Worm (Caenorhabditis elegans): ENCODE measurements around the gene C38H2.2.
A peak's percentile ranks its signal among the peaks of the same experiment; 100 is the strongest.

The C38H2.2 gene

DNA sequence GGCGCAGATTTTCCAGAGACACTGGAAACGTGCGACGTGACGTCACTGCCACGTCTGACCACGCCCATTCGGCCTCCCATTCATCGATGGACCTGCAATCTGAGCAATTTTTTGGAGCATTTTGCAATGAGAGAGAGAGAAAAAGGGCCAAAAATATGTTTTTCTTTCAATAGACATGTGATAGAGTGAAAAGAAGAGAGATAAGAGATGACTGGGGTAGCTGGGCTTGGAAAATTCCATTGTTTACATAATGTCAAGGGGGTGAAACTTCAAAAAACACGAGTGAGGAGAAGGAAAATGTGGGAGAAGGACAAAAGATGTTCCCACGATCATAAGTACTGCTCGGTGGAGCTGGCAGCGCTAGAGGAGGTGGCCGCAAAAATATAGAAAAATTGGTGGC lies 14.4 kb downstream of the C38H2.2 start, which contains the start of gene M03C11.1:
M03C11.1 (minus strand) TSS at position 101 of the 400 bp plus-strand sequence.
- TF ChIP-seq C34F6.9 (tag; optimal IDR thresholded peaks at IDR 0.05) (no peak), sma-9 (GFP tag; optimal IDR thresholded peaks at IDR 0.05) (no peak), sma-9 (tag; optimal IDR thresholded peaks at IDR 0.05) (no peak), alr-1 (tag; optimal IDR thresholded peaks at IDR 0.05) (no peak), aly-2 (tag; optimal IDR thresholded peaks at IDR 0.05) (no peak), ceh-16 (tag; optimal IDR thresholded peaks at IDR 0.05) (no peak), blmp-1 (tag; optimal IDR thresholded peaks at IDR 0.05; ENCODE audit: insufficient read depth) (no peak), nhr-12 (tag; optimal IDR thresholded peaks at IDR 0.05) (no peak), unc-39 (tag; optimal IDR thresholded peaks at IDR 0.05) (no peak), crh-2 (tag; optimal IDR thresholded peaks at IDR 0.05) (no peak), mab-5 (tag; optimal IDR thresholded peaks at IDR 0.05) (no peak), ztf-1 (GFP tag; conservative IDR thresholded peaks at IDR 0.05) (no peak), nhr-6 (tag; optimal IDR thresholded peaks at IDR 0.05) (no peak), sem-4 (tag; optimal IDR thresholded peaks at IDR 0.05) (no peak), lin-11 (tag; optimal IDR thresholded peaks at IDR 0.05) (no peak), nhr-77 (tag; optimal IDR thresholded peaks at IDR 0.05) (no peak), lsy-2 (tag; optimal IDR thresholded peaks at IDR 0.05) (no peak), nhr-25 (tag; optimal IDR thresholded peaks at IDR 0.05) (no peak), ztf-4 (tag; optimal IDR thresholded peaks at IDR 0.05) (no peak)

DNA sequence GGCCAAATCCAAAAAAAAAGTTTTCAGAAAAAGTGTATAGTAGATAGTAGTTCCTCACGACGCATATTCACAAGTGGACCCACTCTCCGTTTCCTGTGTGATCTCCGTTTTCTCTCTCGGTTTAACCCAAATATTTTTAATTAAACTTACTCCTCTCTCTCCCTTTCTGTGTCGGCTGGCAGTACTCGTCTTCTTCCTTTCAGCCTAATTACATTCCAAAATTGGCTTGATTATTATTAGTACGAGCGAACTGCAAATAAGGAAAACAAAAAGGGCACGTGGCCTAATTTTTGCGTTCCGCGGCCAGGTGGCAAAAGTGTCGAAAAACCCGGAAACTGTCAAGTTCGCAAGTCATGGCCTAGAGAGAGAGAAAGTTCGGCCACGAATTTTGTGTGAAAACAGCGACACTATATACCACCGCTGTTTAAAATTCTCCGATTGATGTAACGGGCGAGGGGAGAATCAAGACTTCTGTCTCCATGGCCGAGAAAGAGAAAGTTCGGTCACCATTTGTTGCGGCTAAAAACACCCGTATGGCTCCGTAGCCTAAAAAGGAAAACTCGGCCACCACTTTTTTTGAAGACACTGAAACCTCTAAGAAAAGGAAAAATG lies 15.4 kb downstream of the C38H2.2 start:
- no peak for TF ChIP-seq sma-9 (GFP tag; optimal IDR thresholded peaks at IDR 0.05)
- TF ChIP-seq sma-9 (tag; optimal IDR thresholded peaks at IDR 0.05), result no peak
- TF ChIP-seq C34F6.9 (tag; optimal IDR thresholded peaks at IDR 0.05), result no peak
- TF ChIP-seq unc-62 (GFP tag; optimal IDR thresholded peaks at IDR 0.05), result no peak
- TF ChIP-seq F13H6.1 (tag; optimal IDR thresholded peaks at IDR 0.05), result no peak
- no peak for TF ChIP-seq lin-13 (GFP tag; optimal IDR thresholded peaks at IDR 0.05)
- no peak for TF ChIP-seq alr-1 (tag; optimal IDR thresholded peaks at IDR 0.05)
- TF ChIP-seq nhr-129 (tag; optimal IDR thresholded peaks at IDR 0.05), result no peak
- no peak for TF ChIP-seq unc-39 (tag; optimal IDR thresholded peaks at IDR 0.05)

- TF ChIP-seq lin-11 (tag; optimal IDR thresholded peaks at IDR 0.05) (peak; percentile 25), peb-1 (tag; optimal IDR thresholded peaks at IDR 0.05) (no peak), nhr-25 (tag; optimal IDR thresholded peaks at IDR 0.05) (no peak), nhr-23 (tag; optimal IDR thresholded peaks at IDR 0.05) (no peak), nhr-12 (tag; optimal IDR thresholded peaks at IDR 0.05) (no peak), lin-39 (tag; optimal IDR thresholded peaks at IDR 0.05) (no peak), snpc-4 (tag; optimal IDR thresholded peaks at IDR 0.05) (no peak), sma-3 (GFP tag; optimal IDR thresholded peaks at IDR 0.05) (no peak), Y55F3AM.14 (GFP tag; optimal IDR thresholded peaks at IDR 0.05) (no peak), nhr-237 (tag; optimal IDR thresholded peaks at IDR 0.05) (no peak), F13H6.1 (tag; optimal IDR thresholded peaks at IDR 0.05) (no peak), mbf-1 (tag; optimal IDR thresholded peaks at IDR 0.05) (no peak), ztf-4 (tag; optimal IDR thresholded peaks at IDR 0.05) (no peak), gmeb-1 (tag; optimal IDR thresholded peaks at IDR 0.05) (no peak), sem-4 (tag; optimal IDR thresholded peaks at IDR 0.05) (no peak), lin-13 (GFP tag; optimal IDR thresholded peaks at IDR 0.05) (no peak), nhr-77 (tag; optimal IDR thresholded peaks at IDR 0.05) (no peak), mdl-1 (tag; optimal IDR thresholded peaks at IDR 0.05) (no peak), fos-1 (tag; optimal IDR thresholded peaks at IDR 0.05) (no peak), ceh-82 (tag; optimal IDR thresholded peaks at IDR 0.05) (no peak), zag-1 (tag; optimal IDR thresholded peaks at IDR 0.05) (peak; percentile 71), nhr-10 (tag; optimal IDR thresholded peaks at IDR 0.05) (no peak), nhr-6 (tag; optimal IDR thresholded peaks at IDR 0.05) (no peak), nhr-21 (tag; optimal IDR thresholded peaks at IDR 0.05) (no peak), ztf-11 (tag; optimal IDR thresholded peaks at IDR 0.05) (no peak), ceh-16 (tag; optimal IDR thresholded peaks at IDR 0.05) (no peak), dmd-4 (tag; optimal IDR thresholded peaks at IDR 0.05) (no peak), unc-39 (tag; optimal IDR thresholded peaks at IDR 0.05) (no peak), R02D3.7 (tag; optimal IDR thresholded peaks at IDR 0.05) (no peak), lsy-2 (tag; optimal IDR thresholded peaks at IDR 0.05) (peak in 1 of 2 experiments; percentile 53), alr-1 (tag; optimal IDR thresholded peaks at IDR 0.05) (no peak), aly-2 (tag; optimal IDR thresholded peaks at IDR 0.05) (no peak), ama-1 (optimal IDR thresholded peaks at IDR 0.05) (no peak), ztf-1 (GFP tag; conservative IDR thresholded peaks at IDR 0.05) (no peak), elt-3 (tag; optimal IDR thresholded peaks at IDR 0.05) (no peak), ZK546.5 (tag; optimal IDR thresholded peaks at IDR 0.05) (no peak), sma-9 (GFP tag; optimal IDR thresholded peaks at IDR 0.05) (no peak), sma-9 (tag; optimal IDR thresholded peaks at IDR 0.05) (no peak), mab-5 (tag; optimal IDR thresholded peaks at IDR 0.05) (no peak), blmp-1 (tag; optimal IDR thresholded peaks at IDR 0.05; ENCODE audit: insufficient read depth) (no peak), crh-2 (tag; optimal IDR thresholded peaks at IDR 0.05) (peak; percentile 26), nhr-129 (tag; optimal IDR thresholded peaks at IDR 0.05) (peak; percentile 47), skn-1 (tag; optimal IDR thresholded peaks at IDR 0.05) (no peak), C34F6.9 (tag; optimal IDR thresholded peaks at IDR 0.05) (peak; percentile 45), unc-55 (GFP tag; optimal IDR thresholded peaks at IDR 0.05) (peak; percentile 39)
Measured at ce11 chrIII:10398919-10399318, 17.3 kb downstream of the C38H2.2 start.

All from whole organism, L2 larva.